Worm (Caenorhabditis elegans) whole organism, early embryonic: ENCODE results near the gene gly-12.

Source experiments
- B0310.2 ChIP-seq: sonication (generic microtip); optimal IDR thresholded peaks from 2 replicates; lab custom pipeline; 2016; ENCODE audit warnings: mild to moderate bottlenecking, missing genetic modification characterization, missing compliant biosample characterization
- F13C5.2 ChIP-seq: sonication (generic microtip); optimal IDR thresholded peaks from 2 replicates; lab custom pipeline; 2017; ENCODE audit warnings: mild to moderate bottlenecking, missing genetic modification characterization, inconsistent platforms, missing compliant biosample characterization
- aly-1 ChIP-seq: sonication (generic microtip); optimal IDR thresholded peaks from 2 replicates; lab custom pipeline; 2016; ENCODE audit warnings: missing genetic modification characterization, missing compliant biosample characterization
- ama-1 ChIP-seq: fragments of 150-350 bp; optimal IDR thresholded peaks from 2 replicates; lab custom pipeline; 2014
- ceh-13 ChIP-seq: fragments of 200-800 bp; sonication (Bioruptor generic); optimal IDR thresholded peaks from 2 replicates; lab custom pipeline; 2018; ENCODE audit warnings: mild to moderate bottlenecking, missing genetic modification characterization, missing compliant biosample characterization
- ceh-36 ChIP-seq: sonication (generic microtip); optimal IDR thresholded peaks from 2 replicates; lab custom pipeline; 2016; ENCODE audit warnings: missing genetic modification characterization, inconsistent platforms, missing compliant biosample characterization
- ets-7 ChIP-seq: sonication (generic microtip); optimal IDR thresholded peaks from 2 replicates; lab custom pipeline; 2016; ENCODE audit warnings: missing genotype, missing genetic modification characterization, missing compliant biosample characterization
- flt-1 ChIP-seq: fragments of 200-800 bp; sonication (Bioruptor generic); IDR thresholded peaks from 2 replicates; pipeline ENCODE4 v1.3.6; 2022; ENCODE audit warnings: missing genetic modification characterization, missing compliant biosample characterization
- hmbx-1 ChIP-seq: sonication (generic microtip); optimal IDR thresholded peaks from 2 replicates; lab custom pipeline; 2016; ENCODE audit warnings: mild to moderate bottlenecking, missing genetic modification characterization, missing compliant biosample characterization
- hmg-4 ChIP-seq: fragments of 200-800 bp; sonication (Bioruptor generic); optimal IDR thresholded peaks from 2 replicates; lab custom pipeline; 2018; ENCODE audit warnings: mild to moderate bottlenecking, missing genetic modification characterization, missing compliant biosample characterization
- hnd-1 ChIP-seq: sonication (generic microtip); optimal IDR thresholded peaks from 2 replicates; lab custom pipeline; 2016; ENCODE audit warnings: missing genetic modification characterization, missing compliant biosample characterization
- pes-1 ChIP-seq: fragments of 200-800 bp; sonication (Bioruptor generic); IDR thresholded peaks from 2 replicates; pipeline ENCODE4 v1.3.6; 2022; ENCODE audit warnings: missing genetic modification reagents, missing genetic modification characterization, missing compliant biosample characterization
- scrt-1 ChIP-seq: fragments of 200-800 bp; sonication (Bioruptor generic); IDR thresholded peaks from 2 replicates; pipeline ENCODE4 v1.3.6; 2022; ENCODE audit warnings: missing genetic modification characterization, missing compliant biosample characterization
- sea-1 ChIP-seq: fragments of 200-800 bp; sonication (Bioruptor generic); conservative IDR thresholded peaks from 2 replicates; pipeline ENCODE4 v1.3.6; 2022; ENCODE audit warnings: missing genetic modification characterization, missing compliant biosample characterization
- tbx-11 ChIP-seq: fragments of 200-800 bp; sonication (Bioruptor generic); IDR thresholded peaks from 2 replicates; pipeline ENCODE4 v1.3.6; 2022; ENCODE audit warnings: missing genetic modification characterization, missing compliant biosample characterization
- tbx-37 ChIP-seq: fragments of 200-800 bp; sonication (Bioruptor generic); conservative IDR thresholded peaks from 2 replicates; pipeline ENCODE4 v1.3.6; 2022; ENCODE audit warnings: missing genetic modification reagents, missing genetic modification characterization, missing compliant biosample characterization
- tra-4 ChIP-seq: sonication (generic microtip); optimal IDR thresholded peaks from 2 replicates; lab custom pipeline; 2017; ENCODE audit warnings: missing genetic modification characterization, missing compliant biosample characterization

gly-12 gene

ce11 chrX:7525271-7525670 lies 39.6 kb downstream of the gly-12 start, which contains the start of gene F46C8.3:
TSS of gene F46C8.3 (plus strand) at chrX:7525571.
- no peak for TF ChIP-seq flt-1 (GFP tag; lab: Robert Waterston, UW)
- TF ChIP-seq ceh-13: no peak
- TF ChIP-seq hnd-1 (tag; lab: Kevin White, UChicago): no peak
- TF ChIP-seq aly-1 (tag; lab: Kevin White, UChicago): no peak
- no peak for TF ChIP-seq hmg-4
- no peak for TF ChIP-seq F13C5.2 (tag; lab: Kevin White, UChicago)
- TF ChIP-seq ets-7 (tag; lab: Kevin White, UChicago): no peak
- no peak for TF ChIP-seq tbx-11 (GFP tag; lab: Robert Waterston, UW)
- no peak for TF ChIP-seq ceh-36

- TF ChIP-seq ama-1 (lab: Kevin White, UChicago) (no peak), hmbx-1 (tag; lab: Kevin White, UChicago) (no peak), tbx-37 (GFP tag; lab: Robert Waterston, UW) (no peak), ceh-36 (no peak), aly-1 (tag; lab: Kevin White, UChicago) (no peak), pes-1 (GFP tag; lab: Robert Waterston, UW) (no peak), flt-1 (GFP tag; lab: Robert Waterston, UW) (no peak), tra-4 (tag; lab: Kevin White, UChicago) (no peak), sea-1 (GFP tag; lab: Robert Waterston, UW) (no peak), ceh-13 (no peak), hnd-1 (tag; lab: Kevin White, UChicago) (no peak), ets-7 (tag; lab: Kevin White, UChicago) (no peak), tbx-11 (GFP tag; lab: Robert Waterston, UW) (no peak), F13C5.2 (tag; lab: Kevin White, UChicago) (no peak)
Observed at ce11 chrX:7532632-7533031, 47.0 kb downstream of the gly-12 start, which contains the start of gene ceh-14. TSS of gene ceh-14 (minus strand) at chrX:7532732.

ce11 chrX:7534454-7534853 lies 48.8 kb downstream of the gly-12 start:
- no peak for TF ChIP-seq ceh-13
- no peak for TF ChIP-seq pes-1 (GFP tag; lab: Robert Waterston, UW)
- no peak for TF ChIP-seq scrt-1 (GFP tag; lab: Robert Waterston, UW)
- no peak for TF ChIP-seq aly-1 (tag; lab: Kevin White, UChicago)
- TF ChIP-seq hmg-4: no peak
- no peak for TF ChIP-seq ceh-36
- TF ChIP-seq tra-4 (tag; lab: Kevin White, UChicago): no peak
- no peak for TF ChIP-seq ets-7 (tag; lab: Kevin White, UChicago)
- TF ChIP-seq tbx-11 (GFP tag; lab: Robert Waterston, UW): no peak
- TF ChIP-seq hmbx-1 (tag; lab: Kevin White, UChicago): no peak
- TF ChIP-seq B0310.2 (tag; lab: Kevin White, UChicago): no peak
- no peak for TF ChIP-seq sea-1 (GFP tag; lab: Robert Waterston, UW)
- TF ChIP-seq ama-1 (lab: Kevin White, UChicago): no peak
- TF ChIP-seq tbx-37 (GFP tag; lab: Robert Waterston, UW): no peak
- TF ChIP-seq F13C5.2 (tag; lab: Kevin White, UChicago): no peak
- no peak for TF ChIP-seq hnd-1 (tag; lab: Kevin White, UChicago)
- no peak for TF ChIP-seq flt-1 (GFP tag; lab: Robert Waterston, UW)

- TF ChIP-seq tbx-11 (GFP tag; lab: Robert Waterston, UW) (no peak), sea-1 (GFP tag; lab: Robert Waterston, UW) (no peak), scrt-1 (GFP tag; lab: Robert Waterston, UW) (no peak), ceh-36 (no peak), ama-1 (lab: Kevin White, UChicago) (no peak), hmbx-1 (tag; lab: Kevin White, UChicago) (no peak), pes-1 (GFP tag; lab: Robert Waterston, UW) (no peak), hmg-4 (no peak), B0310.2 (tag; lab: Kevin White, UChicago) (no peak), F13C5.2 (tag; lab: Kevin White, UChicago) (no peak), tra-4 (tag; lab: Kevin White, UChicago) (no peak), ets-7 (tag; lab: Kevin White, UChicago) (no peak), tbx-37 (GFP tag; lab: Robert Waterston, UW) (no peak), ceh-13 (no peak), hnd-1 (tag; lab: Kevin White, UChicago) (no peak), aly-1 (tag; lab: Kevin White, UChicago) (no peak), flt-1 (GFP tag; lab: Robert Waterston, UW) (no peak)
Observed at ce11 chrX:7536869-7537268, 51.2 kb downstream of the gly-12 start.

ce11 chrX:7537742-7538268 lies 52.1 kb downstream of the gly-12 start, which contains the start of gene dpy-7:
TSS of gene dpy-7 (minus strand) at chrX:7537792.
- TF ChIP-seq hmbx-1 (tag; lab: Kevin White, UChicago) (no peak), B0310.2 (tag; lab: Kevin White, UChicago) (no peak), tbx-11 (GFP tag; lab: Robert Waterston, UW) (no peak), ceh-13 (no peak), scrt-1 (GFP tag; lab: Robert Waterston, UW) (no peak), aly-1 (tag; lab: Kevin White, UChicago) (no peak), hnd-1 (tag; lab: Kevin White, UChicago) (no peak), ets-7 (tag; lab: Kevin White, UChicago) (no peak)

ce11 chrX:7540033-7540432 lies 54.4 kb downstream of the gly-12 start, which contains the start of gene glb-16:
TSS of gene glb-16 (minus strand) at chrX:7540133.
- TF ChIP-seq hmg-4 (no peak), ceh-13 (no peak), hmbx-1 (tag; lab: Kevin White, UChicago) (no peak), aly-1 (tag; lab: Kevin White, UChicago) (no peak), flt-1 (GFP tag; lab: Robert Waterston, UW) (no peak), scrt-1 (GFP tag; lab: Robert Waterston, UW) (no peak), tra-4 (tag; lab: Kevin White, UChicago) (no peak), tbx-11 (GFP tag; lab: Robert Waterston, UW) (no peak), hnd-1 (tag; lab: Kevin White, UChicago) (no peak), ceh-36 (no peak), ama-1 (lab: Kevin White, UChicago) (no peak), F13C5.2 (tag; lab: Kevin White, UChicago) (no peak), B0310.2 (tag; lab: Kevin White, UChicago) (no peak), tbx-37 (GFP tag; lab: Robert Waterston, UW) (no peak), pes-1 (GFP tag; lab: Robert Waterston, UW) (no peak), ets-7 (tag; lab: Kevin White, UChicago) (no peak), sea-1 (GFP tag; lab: Robert Waterston, UW) (no peak)
